Fruit fly (Drosophila melanogaster) whole organism, wandering third instar larva: ENCODE measurements around the gene CG13392.

ENCODE experiments used
- Abd-B ChIP-seq: fragments of >200 bp; optimal IDR thresholded peaks from 2 replicates; lab custom pipeline; 2017; ENCODE audit warnings: missing biosample characterization, missing genetic modification characterization
- CG32264 ChIP-seq: fragments of 200-800 bp; sonication (Bioruptor generic); optimal IDR thresholded peaks from 2 replicates; lab custom pipeline; 2016; ENCODE audit warnings: missing biosample characterization, missing genetic modification characterization
- CG9705 ChIP-seq: fragments of 200-800 bp; sonication (Bioruptor generic); optimal IDR thresholded peaks from 2 replicates; lab custom pipeline; 2018; ENCODE audit warnings: missing biosample characterization, mild to moderate bottlenecking, missing genetic modification characterization
- CrebA ChIP-seq: fragments of 200-800 bp; sonication (Bioruptor generic); optimal IDR thresholded peaks from 2 replicates; lab custom pipeline; 2016; ENCODE audit warnings: missing biosample characterization, mild to moderate bottlenecking, missing genetic modification characterization, borderline replicate concordance
- Dfd ChIP-seq: fragments of >200 bp; optimal IDR thresholded peaks from 2 replicates; lab custom pipeline; 2017; ENCODE audit warnings: missing biosample characterization, missing genetic modification characterization
- Dif ChIP-seq: fragments of 200-275, 200-300 bp; sonication (Bioruptor generic); optimal IDR thresholded peaks from 2 replicates; lab custom pipeline; 2018; ENCODE audit warnings: missing biosample characterization, missing genetic modification characterization; ENCODE audit not compliant: partially characterized antibody
- GATAd ChIP-seq: sonication (Bioruptor generic); optimal IDR thresholded peaks from 2 replicates; lab custom pipeline; 2016; ENCODE audit warnings: missing biosample characterization, missing genetic modification characterization
- HLH106 ChIP-seq: fragments of 200-800 bp; optimal IDR thresholded peaks from 3 replicates; lab custom pipeline; 2019; ENCODE audit warnings: missing biosample characterization, mild to moderate bottlenecking, missing genetic modification characterization, moderate library complexity
- Hnf4 ChIP-seq: fragments of 200-800 bp; sonication (Bioruptor generic); optimal IDR thresholded peaks from 2 replicates; lab custom pipeline; 2016; ENCODE audit warnings: missing biosample characterization, mild to moderate bottlenecking, missing genetic modification characterization
- Hr78 ChIP-seq: fragments of >200 bp; optimal IDR thresholded peaks from 2 replicates; lab custom pipeline; 2017; ENCODE audit warnings: missing biosample characterization, missing genetic modification characterization
- Hr83 ChIP-seq: fragments of 200-300 bp; sonication (Bioruptor generic); optimal IDR thresholded peaks from 2 replicates; lab custom pipeline; 2016; ENCODE audit warnings: missing biosample characterization, mild to moderate bottlenecking, missing genetic modification characterization, moderate library complexity; ENCODE audit not compliant: poor library complexity, severe bottlenecking
- Jra ChIP-seq: sonication (Bioruptor generic); optimal IDR thresholded peaks from 2 replicates; lab custom pipeline; 2016; ENCODE audit warnings: missing biosample characterization, missing genetic modification characterization
- Mio ChIP-seq: sonication (Bioruptor generic); optimal IDR thresholded peaks from 2 replicates; lab custom pipeline; 2016; ENCODE audit warnings: missing biosample characterization, missing genetic modification characterization
- Myc ChIP-seq: fragments of >200 bp; optimal IDR thresholded peaks from 2 replicates; lab custom pipeline; 2017
- N ChIP-seq: fragments of >200 bp; optimal IDR thresholded peaks from 2 replicates; lab custom pipeline; 2018; ENCODE audit warnings: missing biosample characterization, missing external identifiers, missing genetic modification characterization
- OdsH ChIP-seq: fragments of 200-800 bp; sonication (Bioruptor generic); optimal IDR thresholded peaks from 2 replicates; lab custom pipeline; 2016; ENCODE audit warnings: missing biosample characterization, mild to moderate bottlenecking, missing genetic modification characterization
- Rel ChIP-seq, 2 experiments: fragments of 200-800 bp; sonication (Bioruptor generic) in 1 of 2; optimal IDR thresholded peaks; 2 replicates in 1 of 2; 3 replicates in 1 of 2; lab custom pipeline; 2016 to 2019; ENCODE audit warnings: mild to moderate bottlenecking in 2 of 2, missing biosample characterization in 2 of 2, missing genetic modification characterization in 2 of 2, moderate library complexity in 1 of 2
- Sp1 ChIP-seq: fragments of 200-800 bp; sonication (Bioruptor generic); optimal IDR thresholded peaks from 3 replicates; lab custom pipeline; 2019; ENCODE audit warnings: missing biosample characterization, mild to moderate bottlenecking, missing genetic modification characterization, moderate library complexity
- Vsx2 ChIP-seq: fragments of 200-300, 225-300 bp; sonication (Bioruptor generic); optimal IDR thresholded peaks from 2 replicates; lab custom pipeline; 2018; ENCODE audit warnings: missing biosample characterization, missing genetic modification characterization; ENCODE audit not compliant: partially characterized antibody
- br ChIP-seq: fragments of 200-800 bp; sonication (Bioruptor generic); optimal IDR thresholded peaks from 2 replicates; lab custom pipeline; 2016; ENCODE audit warnings: missing biosample characterization, missing genetic modification characterization
- brk ChIP-seq: fragments of 200-800 bp; sonication (Bioruptor generic); optimal IDR thresholded peaks from 2 replicates; lab custom pipeline; 2016; ENCODE audit warnings: missing biosample characterization, mild to moderate bottlenecking, missing genetic modification characterization
- dl ChIP-seq, 2 experiments: fragments of 175-275, 200-275 bp in 1 of 2; fragments of 200-275 bp in 1 of 2; sonication (Bioruptor generic); optimal IDR thresholded peaks; lab custom pipeline; 2018; ENCODE audit warnings: mild to moderate bottlenecking in 2 of 2, missing biosample characterization in 2 of 2, missing genetic modification characterization in 2 of 2, moderate library complexity in 2 of 2; ENCODE audit not compliant: partially characterized antibody in 2 of 2, insufficient read depth in 1 of 2
- dmrt93B ChIP-seq: fragments of 200-800 bp; sonication (Bioruptor generic); optimal IDR thresholded peaks from 2 replicates; lab custom pipeline; 2018; ENCODE audit warnings: missing biosample characterization, mild to moderate bottlenecking, missing genetic modification characterization
- dsf ChIP-seq: sonication (Bioruptor generic); optimal IDR thresholded peaks from 2 replicates; lab custom pipeline; 2016; ENCODE audit warnings: missing biosample characterization, missing genetic modification characterization, borderline replicate concordance
- ey ChIP-seq: fragments of 200-800 bp; sonication (Bioruptor generic); optimal IDR thresholded peaks from 2 replicates; lab custom pipeline; 2016; ENCODE audit warnings: missing biosample characterization, missing genetic modification characterization
- foxo ChIP-seq, 2 experiments: fragments of 200-800 bp; sonication (Bioruptor generic); optimal IDR thresholded peaks; 2 replicates in 1 of 2; 3 replicates in 1 of 2; lab custom pipeline; 2016 to 2017; ENCODE audit warnings: missing biosample characterization in 2 of 2, missing genetic modification characterization in 2 of 2
- h ChIP-seq: fragments of 200-800 bp; sonication (Bioruptor generic); optimal IDR thresholded peaks from 3 replicates; lab custom pipeline; 2016; ENCODE audit warnings: missing biosample characterization, mild to moderate bottlenecking, missing genetic modification characterization
- jim ChIP-seq: fragments of 175-275, 200-325 bp; sonication (Bioruptor generic); optimal IDR thresholded peaks from 2 replicates; lab custom pipeline; 2016; ENCODE audit warnings: missing biosample characterization, mild to moderate bottlenecking, missing genetic modification characterization
- lola ChIP-seq: fragments of >200 bp; optimal IDR thresholded peaks from 2 replicates; lab custom pipeline; 2017; ENCODE audit warnings: missing biosample characterization, missing genetic modification characterization
- pan ChIP-seq: fragments of >200 bp; optimal IDR thresholded peaks from 2 replicates; lab custom pipeline; 2017
- psq ChIP-seq: fragments of 200-800 bp; sonication (Bioruptor generic); optimal IDR thresholded peaks from 3 replicates; lab custom pipeline; 2017; ENCODE audit warnings: missing biosample characterization, mild to moderate bottlenecking, missing genetic modification characterization, moderate library complexity
- rgr ChIP-seq: fragments of 200-800 bp; sonication (Bioruptor generic); optimal IDR thresholded peaks from 3 replicates; lab custom pipeline; 2016; ENCODE audit warnings: missing biosample characterization, mild to moderate bottlenecking, missing genetic modification characterization
- sage ChIP-seq: fragments of 200-800 bp; sonication (Bioruptor generic); optimal IDR thresholded peaks from 2 replicates; lab custom pipeline; 2016; ENCODE audit warnings: missing biosample characterization, mild to moderate bottlenecking, missing genetic modification characterization
- tai ChIP-seq: sonication (Bioruptor generic); optimal IDR thresholded peaks from 2 replicates; lab custom pipeline; 2016; ENCODE audit warnings: missing biosample characterization, missing genetic modification characterization
- usp ChIP-seq: fragments of >200 bp; optimal IDR thresholded peaks from 2 replicates; lab custom pipeline; 2017; ENCODE audit warnings: missing biosample characterization, missing genetic modification characterization
- woc ChIP-seq: sonication (Bioruptor generic); optimal IDR thresholded peaks from 2 replicates; lab custom pipeline; 2016; ENCODE audit warnings: missing biosample characterization, mild to moderate bottlenecking, missing genetic modification characterization

CG13392 gene

dm6 chr2L:8372248-8372647, 10.4 kb downstream of the CG13392 start:
- TF ChIP-seq Mio (GFP tag; lab: Kevin White, UChicago) = no peak
- no peak for TF ChIP-seq h (GFP tag; lab: Kevin White, UChicago)
- TF ChIP-seq psq (GFP tag; lab: Kevin White, UChicago) = no peak
- no peak for TF ChIP-seq Rel (GFP tag; optimal IDR thresholded peaks at IDR 0.05; lab: Kevin White, UChicago)
- peak; percentile 27 for TF ChIP-seq Rel (tag; optimal IDR thresholded peaks at IDR 0.05; lab: Kevin White, UChicago)
- TF ChIP-seq usp (GFP tag; lab: Kevin White, UChicago) = no peak
- TF ChIP-seq, all 38 proteins: peak for 1

dm6 chr2L:8371354-8371937, 11.2 kb downstream of the CG13392 start:
- TF ChIP-seq dsf (GFP tag; lab: Kevin White, UChicago) = no peak
- no peak for TF ChIP-seq dl (GFP tag; optimal IDR thresholded peaks at IDR 0.05; lab: Kevin White, UChicago; ENCODE audit: insufficient read depth in 1 of 2, partially characterized antibody in 2 of 2)
- TF ChIP-seq Jra (GFP tag; lab: Kevin White, UChicago) = no peak
- TF ChIP-seq usp (GFP tag; lab: Kevin White, UChicago) = no peak
- no peak for TF ChIP-seq rgr
- no peak for TF ChIP-seq Dfd (GFP tag; lab: Kevin White, UChicago)
- no peak for TF ChIP-seq dmrt93B (GFP tag; lab: Kevin White, UChicago)
- TF ChIP-seq Mio (GFP tag; lab: Kevin White, UChicago) = no peak
- TF ChIP-seq CG9705 (GFP tag; lab: Kevin White, UChicago) = no peak
- TF ChIP-seq Rel (GFP tag; optimal IDR thresholded peaks at IDR 0.05; lab: Kevin White, UChicago) = no peak
- TF ChIP-seq Rel (tag; optimal IDR thresholded peaks at IDR 0.05; lab: Kevin White, UChicago) = no peak
- no peak for TF ChIP-seq Hr78 (GFP tag; lab: Kevin White, UChicago)
- no peak for TF ChIP-seq brk

- TF ChIP-seq jim (no peak), dmrt93B (GFP tag; lab: Kevin White, UChicago) (no peak), pan (lab: Kevin White, UChicago) (no peak), OdsH (GFP tag; lab: Kevin White, UChicago) (peak; percentile 68), Jra (GFP tag; lab: Kevin White, UChicago) (no peak), Vsx2 (GFP tag; lab: Kevin White, UChicago) (peak; percentile 98), br (GFP tag; lab: Kevin White, UChicago) (peak; percentile 15), Sp1 (GFP tag; lab: Kevin White, UChicago) (no peak), Dif (GFP tag; lab: Kevin White, UChicago) (peak; percentile 87), Mio (GFP tag; lab: Kevin White, UChicago) (no peak), CG9705 (GFP tag; lab: Kevin White, UChicago) (no peak), foxo (GFP tag; optimal IDR thresholded peaks at IDR 0.05; lab: Kevin White, UChicago) (peak in 1 of 2 experiments; percentile 17), tai (GFP tag; lab: Kevin White, UChicago) (no peak), Rel (GFP tag; optimal IDR thresholded peaks at IDR 0.05; lab: Kevin White, UChicago) (no peak), Rel (tag; optimal IDR thresholded peaks at IDR 0.05; lab: Kevin White, UChicago) (peak; percentile 48), rgr (peak; percentile 49), GATAd (no peak), HLH106 (tag; lab: Kevin White, UChicago) (no peak), usp (GFP tag; lab: Kevin White, UChicago) (no peak), psq (GFP tag; lab: Kevin White, UChicago) (no peak), N (GFP tag; lab: Kevin White, UChicago) (no peak), woc (no peak), ey (GFP tag; lab: Kevin White, UChicago) (no peak), CrebA (GFP tag; lab: Kevin White, UChicago) (no peak), Hnf4 (GFP tag; lab: Kevin White, UChicago) (peak; percentile 55), CG32264 (no peak), lola (GFP tag; lab: Kevin White, UChicago) (no peak), dsf (GFP tag; lab: Kevin White, UChicago) (no peak), Hr83 (peak; percentile 3), Hr78 (GFP tag; lab: Kevin White, UChicago) (no peak), dl (GFP tag; optimal IDR thresholded peaks at IDR 0.05; lab: Kevin White, UChicago; ENCODE audit: insufficient read depth in 1 of 2, partially characterized antibody in 2 of 2) (no peak), Dfd (GFP tag; lab: Kevin White, UChicago) (no peak), Abd-B (no peak), h (GFP tag; lab: Kevin White, UChicago) (peak; percentile 41), sage (GFP tag; lab: Kevin White, UChicago) (no peak), Myc (lab: Kevin White, UChicago) (no peak)
Measured at dm6 chr2L:8370364-8371326, 12.0 kb downstream of the CG13392 start, which contains the start of gene CG17292. Gene CG17292, plus strand, starts transcription at chr2L:8370454.
